Fruit fly (Drosophila melanogaster) whole organism, embryonic: ENCODE data around the gene CG10348.

Experiments
- Atf6 ChIP-seq: fragments of 200-800 bp; sonication (Bioruptor generic); IDR thresholded peaks from 2 replicates; pipeline ENCODE4 v1.3.6; 2022; ENCODE audit warnings: missing biosample characterization, missing genetic modification characterization
- CG11695 ChIP-seq: fragments of 200-800 bp; sonication (Bioruptor generic); IDR thresholded peaks from 3 replicates; pipeline ENCODE4 v1.3.6; 2022; ENCODE audit warnings: missing biosample characterization, missing genetic modification characterization
- CG14441 ChIP-seq: fragments of 200-800 bp; sonication (Bioruptor generic); IDR thresholded peaks from 2 replicates; pipeline ENCODE4 v1.3.6; 2022; ENCODE audit warnings: missing biosample characterization, missing genetic modification characterization
- CG14860 ChIP-seq: fragments of 200-800 bp; sonication (Bioruptor generic); IDR thresholded peaks from 3 replicates; pipeline ENCODE4 v1.3.6; 2022; ENCODE audit warnings: missing biosample characterization, missing genetic modification characterization; ENCODE audit not compliant: partially characterized antibody
- CG16779 ChIP-seq: fragments of 200-800 bp; sonication (Bioruptor generic); IDR thresholded peaks from 2 replicates; pipeline ENCODE4 v1.3.6; 2022; ENCODE audit warnings: missing biosample characterization, missing genetic modification characterization
- CG17359 ChIP-seq: fragments of 200-800 bp; sonication (Bioruptor generic); optimal IDR thresholded peaks from 3 replicates; lab custom pipeline; 2018; ENCODE audit warnings: missing biosample characterization, mild to moderate bottlenecking, missing genetic modification characterization, moderate library complexity
- CG2712 ChIP-seq: fragments of 200-800 bp; optimal IDR thresholded peaks from 3 replicates; lab custom pipeline; 2019; ENCODE audit warnings: missing biosample characterization, mild to moderate bottlenecking, missing genetic modification characterization, moderate library complexity
- CG30431 ChIP-seq: fragments of 200-800 bp; sonication (Bioruptor generic); optimal IDR thresholded peaks from 2 replicates; lab custom pipeline; 2017; ENCODE audit warnings: missing biosample characterization, missing genetic modification characterization
- CG3407 ChIP-seq: fragments of 200-800 bp; sonication (Bioruptor generic); optimal IDR thresholded peaks from 2 replicates; lab custom pipeline; 2018; ENCODE audit warnings: missing biosample characterization, mild to moderate bottlenecking, missing genetic modification characterization
- CG4617 ChIP-seq: fragments of 200-800 bp; sonication (Bioruptor generic); optimal IDR thresholded peaks from 3 replicates; lab custom pipeline; 2016; ENCODE audit warnings: missing biosample characterization, missing genetic modification characterization, borderline replicate concordance
- CG6689 ChIP-seq: fragments of 200-800 bp; sonication (Bioruptor generic); IDR thresholded peaks from 2 replicates; pipeline ENCODE4 v1.3.6; 2022; ENCODE audit warnings: missing biosample characterization, missing genetic modification characterization
- CG6854 ChIP-seq: fragments of 200-800 bp; sonication (Bioruptor generic); optimal IDR thresholded peaks from 3 replicates; lab custom pipeline; 2017; ENCODE audit warnings: missing biosample characterization, mild to moderate bottlenecking, missing genetic modification characterization
- CrebB ChIP-seq: fragments of 200-800 bp; sonication (Bioruptor generic); optimal IDR thresholded peaks from 3 replicates; lab custom pipeline; 2018; ENCODE audit warnings: missing biosample characterization, mild to moderate bottlenecking, missing genetic modification characterization
- Dp ChIP-seq: fragments of 200-800 bp; sonication (Bioruptor generic); optimal IDR thresholded peaks from 2 replicates; lab custom pipeline; 2018; ENCODE audit warnings: missing biosample characterization, mild to moderate bottlenecking, missing genetic modification characterization, moderate library complexity
- Drgx ChIP-seq: fragments of 200-800 bp; sonication (Bioruptor generic); IDR thresholded peaks from 2 replicates; pipeline ENCODE4 v1.3.6; 2022; ENCODE audit warnings: missing biosample characterization, missing genetic modification characterization
- Ets65A ChIP-seq: fragments of 200-800 bp; sonication (Bioruptor generic); peaks from one replicate; lab custom pipeline; 2016; ENCODE audit warnings: missing biosample characterization, missing genetic modification characterization
- Jarid2 ChIP-seq: fragments of 200-800 bp; sonication (Bioruptor generic); optimal IDR thresholded peaks from 3 replicates; lab custom pipeline; 2017; ENCODE audit warnings: mild to moderate bottlenecking, missing biosample characterization, missing genetic modification reagents, missing genetic modification characterization
- Nf-YA ChIP-seq: fragments of 200-800 bp; sonication (Bioruptor generic); IDR thresholded peaks from 2 replicates; pipeline ENCODE4 v1.3.6; 2022; ENCODE audit warnings: missing biosample characterization, missing genetic modification characterization
- Oli ChIP-seq: fragments of 200-800 bp; sonication (Bioruptor generic); optimal IDR thresholded peaks from 2 replicates; lab custom pipeline; 2018; ENCODE audit warnings: missing biosample characterization, mild to moderate bottlenecking, missing genetic modification characterization, moderate library complexity
- Xrp1 ChIP-seq: fragments of 200-800 bp; sonication (Bioruptor generic); IDR thresholded peaks from 2 replicates; pipeline ENCODE4 v1.3.6; 2022; ENCODE audit warnings: missing biosample characterization, missing genetic modification characterization
- al ChIP-seq: fragments of 200-800 bp; sonication (Bioruptor generic); IDR thresholded peaks from 2 replicates; pipeline ENCODE4 v1.3.6; 2022; ENCODE audit warnings: missing biosample characterization, missing genetic modification characterization
- amos ChIP-seq: fragments of 200-800 bp; sonication (Bioruptor generic); IDR thresholded peaks from 2 replicates; pipeline ENCODE4 v1.3.6; 2022; ENCODE audit warnings: missing biosample characterization, missing genetic modification characterization; ENCODE audit not compliant: partially characterized antibody
- bsh ChIP-seq, 2 experiments: fragments of 200-800 bp; sonication (Bioruptor generic); optimal IDR thresholded peaks; 2 replicates each; lab custom pipeline; 2017 to 2018; ENCODE audit warnings: mild to moderate bottlenecking in 2 of 2, missing biosample characterization in 2 of 2, missing genetic modification characterization in 2 of 2, moderate library complexity in 1 of 2
- chinmo ChIP-seq: fragments of 200-800 bp; sonication (Bioruptor generic); IDR thresholded peaks from 4 replicates; pipeline ENCODE4 v1.3.6; 2022; ENCODE audit warnings: missing biosample characterization, missing genetic modification characterization; ENCODE audit not compliant: partially characterized antibody
- crp ChIP-seq, 2 experiments: fragments of 200-800 bp; sonication (Bioruptor generic); optimal IDR thresholded peaks; 2 replicates in 1 of 2; 3 replicates in 1 of 2; lab custom pipeline; 2017; ENCODE audit warnings: missing biosample characterization in 2 of 2, missing genetic modification characterization in 2 of 2, mild to moderate bottlenecking in 1 of 2, moderate library complexity in 1 of 2
- dm ChIP-seq: fragments of 200-800 bp; sonication (Bioruptor generic); optimal IDR thresholded peaks from 3 replicates; lab custom pipeline; 2016; ENCODE audit warnings: missing biosample characterization, missing genetic modification characterization
- dmrt99B ChIP-seq: fragments of 200-800 bp; sonication (Bioruptor generic); optimal IDR thresholded peaks from 2 replicates; lab custom pipeline; 2018; ENCODE audit warnings: missing biosample characterization, mild to moderate bottlenecking, missing genetic modification characterization, moderate library complexity
- ems ChIP-seq: fragments of 200-800 bp; sonication (Bioruptor generic); optimal IDR thresholded peaks from 3 replicates; lab custom pipeline; 2016; ENCODE audit warnings: missing biosample characterization, missing genetic modification characterization
- gsb ChIP-seq: fragments of 200-800 bp; sonication (Bioruptor generic); IDR thresholded peaks from 2 replicates; pipeline ENCODE4 v1.3.6; 2022; ENCODE audit warnings: missing biosample characterization, missing genetic modification characterization
- hkb ChIP-seq, 2 experiments: fragments of 200-800 bp in 1 of 2; fragments of >200 bp in 1 of 2; sonication (Bioruptor generic) in 1 of 2; IDR thresholded peaks in 1 of 2; optimal IDR thresholded peaks in 1 of 2; 2 replicates each; pipeline versions ENCODE4 v1.3.6 to Lab custom; 2017 to 2022; ENCODE audit warnings: missing biosample characterization in 1 of 2, missing genetic modification characterization in 1 of 2
- lov ChIP-seq, 2 experiments: fragments of 200-800 bp in 1 of 2; fragments of >200 bp in 1 of 2; sonication (Bioruptor generic) in 1 of 2; IDR thresholded peaks in 1 of 2; optimal IDR thresholded peaks in 1 of 2; 2 replicates in 1 of 2; 3 replicates in 1 of 2; pipeline versions ENCODE4 v1.3.6 to Lab custom; 2017 to 2022; ENCODE audit warnings: missing biosample characterization in 1 of 2, missing genetic modification characterization in 1 of 2
- nau ChIP-seq: fragments of 200-800 bp; sonication (Bioruptor generic); optimal IDR thresholded peaks from 3 replicates; lab custom pipeline; 2017; ENCODE audit warnings: missing biosample characterization, mild to moderate bottlenecking, missing genetic modification characterization, missing genetic modification reagents
- pan ChIP-seq, 4 experiments: fragments of >200 bp in 3 of 4; fragments of 200-800 bp in 1 of 4; sonication (Bioruptor generic) in 1 of 4; optimal IDR thresholded peaks in 3 of 4; IDR thresholded peaks in 1 of 4; 2 replicates each; pipeline versions ENCODE4 v1.3.6 to Lab custom; 2017 to 2022; ENCODE audit warnings: missing biosample characterization in 2 of 4, missing genetic modification characterization in 2 of 4, mixed read lengths in 1 of 4
- phol ChIP-seq: fragments of 200-800 bp; sonication (Bioruptor generic); optimal IDR thresholded peaks from 3 replicates; lab custom pipeline; 2018; ENCODE audit warnings: missing biosample characterization, mild to moderate bottlenecking, missing genetic modification characterization, moderate library complexity
- sens ChIP-seq: fragments of 200-800 bp; sonication (Bioruptor generic); peaks from one replicate; lab custom pipeline; 2016; ENCODE audit warnings: missing biosample characterization, missing genetic modification characterization
- slp2 ChIP-seq: fragments of 200-800 bp; sonication (Bioruptor generic); optimal IDR thresholded peaks from 2 replicates; lab custom pipeline; 2016; ENCODE audit warnings: missing biosample characterization, missing genetic modification characterization
- sob ChIP-seq: fragments of 200-800 bp; sonication (Bioruptor generic); IDR thresholded peaks from 2 replicates; pipeline ENCODE4 v1.3.6; 2022; ENCODE audit warnings: missing biosample characterization, missing genetic modification characterization
- stwl ChIP-seq: fragments of 200-800 bp; sonication (Bioruptor generic); optimal IDR thresholded peaks from 3 replicates; lab custom pipeline; 2018; ENCODE audit warnings: missing biosample characterization, mild to moderate bottlenecking, missing genetic modification characterization, moderate library complexity
- tio ChIP-seq: fragments of 200-800 bp; sonication (Bioruptor generic); optimal IDR thresholded peaks from 2 replicates; lab custom pipeline; 2017; ENCODE audit warnings: missing biosample characterization, missing genetic modification characterization, inconsistent platforms
- tup ChIP-seq: fragments of 200-800 bp; sonication (Bioruptor generic); optimal IDR thresholded peaks from 2 replicates; lab custom pipeline; 2016; ENCODE audit warnings: missing biosample characterization, mild to moderate bottlenecking, missing genetic modification characterization, moderate library complexity
- yki ChIP-seq: fragments of >200 bp; optimal IDR thresholded peaks from 3 replicates; lab custom pipeline; 2018
- zen ChIP-seq: fragments of 200-800 bp; sonication (Bioruptor generic); optimal IDR thresholded peaks from 3 replicates; lab custom pipeline; 2018; ENCODE audit warnings: missing biosample characterization, mild to moderate bottlenecking, missing genetic modification characterization, moderate library complexity

Gene CG10348

DNA sequence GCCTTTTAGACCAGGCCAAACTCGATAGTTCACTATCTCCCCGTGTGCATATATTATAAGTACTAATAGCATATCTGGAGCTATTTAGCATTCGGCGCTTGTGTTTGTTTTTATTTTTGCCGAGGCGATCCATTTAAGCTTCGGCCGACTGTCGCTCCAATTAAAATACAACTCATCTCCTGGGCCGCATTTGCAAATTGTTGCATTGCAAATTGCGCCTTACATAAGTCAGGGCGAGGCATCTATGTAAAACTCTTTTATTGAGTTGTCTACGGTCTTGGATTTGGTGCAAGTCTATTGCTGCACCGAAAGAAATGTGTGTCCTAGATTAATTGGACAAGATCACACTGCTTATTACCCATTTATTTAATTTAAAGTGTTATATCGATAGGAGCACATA is 4.3 kb downstream of the CG10348 start:
- peak; percentile 62 for TF ChIP-seq sens
- peak; percentile 73 for TF ChIP-seq Ets65A (GFP tag; lab: Kevin White, UChicago)
- TF ChIP-seq chinmo (GFP tag; lab: Robert Waterston, UW) = no peak

DNA sequence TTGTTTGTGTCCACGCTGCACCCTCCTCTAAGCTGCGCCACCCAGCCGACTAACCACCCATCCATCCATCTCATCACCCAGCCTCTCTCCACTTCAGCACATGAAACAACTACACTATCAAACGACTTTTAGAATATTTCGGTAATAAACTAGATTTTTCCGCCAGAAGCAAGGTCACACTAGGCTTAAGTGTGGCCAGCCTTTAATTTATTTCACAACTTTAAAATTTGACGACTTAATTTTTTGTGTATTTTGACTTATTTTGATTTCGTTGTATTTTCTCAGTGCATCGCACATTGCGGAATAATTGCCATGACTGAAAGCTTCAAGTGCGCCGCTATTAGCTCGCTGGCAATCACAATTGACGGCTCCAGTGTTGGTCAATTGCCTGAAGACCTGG is 7.5 kb downstream of the CG10348 start:
- TF ChIP-seq ems (GFP tag; lab: Kevin White, UChicago) = no peak
- TF ChIP-seq CG3407 = no peak
- no peak for TF ChIP-seq tup
- TF ChIP-seq Drgx (GFP tag; lab: Robert Waterston, UW) = peak; percentile 64
- TF ChIP-seq stwl (tag; lab: Kevin White, UChicago) = peak; percentile 75
- no peak for TF ChIP-seq nau
- no peak for TF ChIP-seq CG14441 (GFP tag; lab: Robert Waterston, UW)
- no peak for TF ChIP-seq CG4617 (GFP tag; lab: Kevin White, UChicago)
- no peak for TF ChIP-seq amos (GFP tag; lab: Robert Waterston, UW)
- no peak for TF ChIP-seq CrebB

DNA sequence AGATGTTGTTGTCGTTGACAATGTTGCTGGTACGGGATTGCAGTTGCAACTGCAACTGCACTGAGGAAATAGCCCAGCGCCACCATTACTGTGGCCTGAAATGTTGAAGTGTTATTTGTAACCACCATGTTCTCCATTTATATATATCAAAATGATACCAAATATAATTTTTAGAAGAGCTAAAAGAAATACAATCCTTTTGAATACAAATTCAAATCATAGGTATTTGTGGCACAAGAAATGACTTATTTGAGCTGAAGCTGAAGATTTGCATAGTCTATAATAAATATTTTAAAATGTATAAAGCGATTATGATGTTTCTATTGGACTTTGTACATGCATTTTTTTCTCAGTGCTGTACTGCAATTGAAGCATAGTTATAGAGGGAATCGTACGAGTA is 12.7 kb downstream of the CG10348 start:
- TF ChIP-seq Dp (no peak), Drgx (GFP tag; lab: Robert Waterston, UW) (0 out of 2 replicates have a peak, but pooled peaks have one; percentile 23)

DNA sequence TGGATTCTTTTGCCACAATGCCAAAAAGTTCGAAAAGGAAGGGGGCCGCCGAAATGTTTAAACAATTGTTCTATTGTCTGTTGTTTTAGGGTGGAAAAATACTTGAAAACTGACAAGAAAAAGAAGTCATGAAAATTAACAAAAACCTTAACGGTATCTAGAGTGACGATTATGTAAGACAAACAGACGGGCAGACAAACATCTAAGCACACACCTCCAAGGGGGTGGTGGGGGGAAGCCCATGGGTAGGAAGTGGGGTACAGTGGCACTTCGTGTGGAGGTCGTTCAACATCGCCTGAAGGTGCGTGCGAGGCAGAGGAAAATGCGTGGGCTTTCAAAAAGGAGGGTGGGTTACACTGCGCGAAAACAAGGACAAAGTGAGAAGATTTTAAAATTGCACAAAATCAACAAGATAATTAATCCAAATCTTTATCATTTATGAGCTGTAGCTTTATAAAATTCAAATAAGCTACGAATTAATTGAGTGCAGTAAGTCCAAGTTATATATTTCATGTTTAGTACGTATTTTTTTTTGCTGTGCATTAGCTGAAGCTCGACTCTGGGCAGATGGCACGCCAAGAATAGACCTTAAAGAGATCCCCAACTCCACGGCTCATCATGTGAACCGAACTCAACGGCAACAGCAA is 14.8 kb downstream of the CG10348 start:
- TF ChIP-seq CG6854 (GFP tag; lab: Kevin White, UChicago) (no peak), phol (no peak), crp (GFP tag; optimal IDR thresholded peaks at IDR 0.05; lab: Kevin White, UChicago) (no peak), CG14860 (GFP tag; lab: Robert Waterston, UW) (no peak), zen (tag; lab: Kevin White, UChicago) (no peak), CG11695 (GFP tag; lab: Robert Waterston, UW) (0 out of 3 replicates have a peak, but pooled peaks have one; percentile 31), sob (GFP tag; lab: Robert Waterston, UW) (0 out of 2 replicates have a peak, but pooled peaks have one; percentile 25), sens (peak; percentile 54), yki (no peak), Oli (tag; lab: Kevin White, UChicago) (no peak), slp2 (GFP tag; lab: Kevin White, UChicago) (no peak), pan (optimal IDR thresholded peaks at IDR 0.05; lab: Kevin White, UChicago) (no peak), pan (GFP tag; optimal IDR thresholded peaks at IDR 0.05 in 1 of 2, IDR thresholded peaks at IDR 0.05 in 1 of 2) (peak in 1 of 2 experiments; percentile 30), Atf6 (GFP tag; lab: Robert Waterston, UW) (no peak), dm (GFP tag; lab: Kevin White, UChicago) (no peak), al (no peak), CG17359 (tag; lab: Kevin White, UChicago) (peak; percentile 18), CG6689 (GFP tag; lab: Robert Waterston, UW) (0 out of 2 replicates have a peak, but pooled peaks have one; percentile 24), Drgx (GFP tag; lab: Robert Waterston, UW) (peak; percentile 32; the same call in 1 of the 2 replicates), gsb (GFP tag; lab: Robert Waterston, UW) (no peak), CG16779 (GFP tag; lab: Robert Waterston, UW) (no peak), lov (optimal IDR thresholded peaks at IDR 0.05; lab: Kevin White, UChicago) (no peak), lov (GFP tag; IDR thresholded peaks at IDR 0.05; lab: Robert Waterston, UW) (no peak), tio (GFP tag; lab: Kevin White, UChicago) (peak; percentile 1), dmrt99B (tag; lab: Kevin White, UChicago) (no peak), CG30431 (no peak), Nf-YA (GFP tag; lab: Robert Waterston, UW) (0 out of 2 replicates have a peak, but pooled peaks have one; percentile 18), Jarid2 (GFP tag; lab: Kevin White, UChicago) (peak; percentile 2), hkb (optimal IDR thresholded peaks at IDR 0.05; lab: Kevin White, UChicago) (no peak), hkb (GFP tag; IDR thresholded peaks at IDR 0.05; lab: Robert Waterston, UW) (0 out of 2 replicates have a peak, but pooled peaks have one; percentile 9), CG2712 (peak; percentile 31), bsh (GFP tag; optimal IDR thresholded peaks at IDR 0.05; lab: Kevin White, UChicago) (peak in 1 of 2 experiments; percentile 0), Xrp1 (GFP tag; lab: Robert Waterston, UW) (peak; percentile 39; the same call in 1 of the 2 replicates), Ets65A (GFP tag; lab: Kevin White, UChicago) (peak; percentile 87)
